Worm (Caenorhabditis elegans) whole organism, L4 larva: Measurements from ENCODE around the gene F36F12.3.

Source experiments
- R02D3.7 ChIP-seq: fragments of 150-350 bp; sonication (generic microtip); optimal IDR thresholded peaks from 3 replicates; lab custom pipeline; 2014; ENCODE audit warnings: missing biosample characterization, missing genetic modification characterization
- ZK337.2 ChIP-seq: fragments of 200-800 bp; sonication (Bioruptor generic); IDR thresholded peaks from 2 replicates; pipeline ENCODE4 v1.3.6; 2022; ENCODE audit warnings: missing genetic modification reagents, missing genetic modification characterization, missing compliant biosample characterization
- ZK546.5 ChIP-seq, 2 experiments: sonication (generic microtip); optimal IDR thresholded peaks; 2 replicates each; lab custom pipeline; 2017; ENCODE audit warnings: missing biosample characterization in 2 of 2, missing genetic modification characterization in 2 of 2
- aha-1 ChIP-seq: fragments of 150-350 bp; peaks from one replicate; lab custom pipeline; 2014; ENCODE audit warnings: missing biosample characterization, missing genetic modification characterization
- arid-1 ChIP-seq: fragments of 200-800 bp; sonication (Bioruptor generic); conservative IDR thresholded peaks from 2 replicates; pipeline ENCODE4 v1.3.6; 2022; ENCODE audit warnings: missing genetic modification reagents, missing genetic modification characterization, missing compliant biosample characterization
- ceh-28 ChIP-seq: fragments of 150-350 bp; optimal IDR thresholded peaks from 2 replicates; lab custom pipeline; 2014; ENCODE audit warnings: missing biosample characterization, missing genetic modification reagents, missing genetic modification characterization
- ceh-32 ChIP-seq: sonication (generic microtip); optimal IDR thresholded peaks from 2 replicates; lab custom pipeline; 2016; ENCODE audit warnings: mild to moderate bottlenecking, missing genetic modification characterization, missing compliant biosample characterization; ENCODE audit not compliant: poor library complexity
- ces-1 ChIP-seq: fragments of 150-350 bp; sonication (generic microtip); optimal IDR thresholded peaks from 4 replicates; lab custom pipeline; 2014; ENCODE audit warnings: missing biosample characterization, missing genetic modification reagents, missing genetic modification characterization
- ctbp-1 ChIP-seq: fragments of 200-800 bp; sonication (Bioruptor generic); IDR thresholded peaks from 2 replicates; pipeline ENCODE4 v1.3.6; 2022; ENCODE audit warnings: missing genetic modification reagents, missing genetic modification characterization, missing compliant biosample characterization
- dmd-6 ChIP-seq: fragments of 200-800 bp; sonication (Bioruptor generic); IDR thresholded peaks from 2 replicates; pipeline ENCODE4 v1.3.6; 2022; ENCODE audit warnings: missing genetic modification reagents, missing genetic modification characterization, missing compliant biosample characterization
- dmd-8 ChIP-seq: fragments of 200-800 bp; sonication (Bioruptor generic); IDR thresholded peaks from 2 replicates; pipeline ENCODE4 v1.3.6; 2022; ENCODE audit warnings: missing genetic modification characterization, missing compliant biosample characterization
- dpl-1 ChIP-seq: fragments of 150-350 bp; optimal IDR thresholded peaks from 2 replicates; lab custom pipeline; 2014; ENCODE audit warnings: missing biosample characterization, missing genetic modification reagents, missing genetic modification characterization
- egl-27 ChIP-seq: sonication (generic microtip); optimal IDR thresholded peaks from 3 replicates; lab custom pipeline; 2017; ENCODE audit warnings: missing biosample characterization, missing genetic modification reagents, missing genetic modification characterization
- egl-43 ChIP-seq: fragments of 200-800 bp; sonication (Bioruptor generic); IDR thresholded peaks from 2 replicates; pipeline ENCODE4 v1.3.6; 2022; ENCODE audit warnings: missing genetic modification reagents, missing genetic modification characterization, missing compliant biosample characterization
- hif-1 ChIP-seq, 2 experiments: sonication (generic microtip); optimal IDR thresholded peaks; 2 replicates each; lab custom pipeline; 2016 to 2017; ENCODE audit warnings: missing compliant biosample characterization in 2 of 2, missing genetic modification characterization in 2 of 2, missing genetic modification reagents in 2 of 2, missing genotype in 2 of 2, mild to moderate bottlenecking in 1 of 2
- hlh-11 ChIP-seq: fragments of 200-800 bp; sonication (Bioruptor generic); optimal IDR thresholded peaks from 2 replicates; lab custom pipeline; 2018; ENCODE audit warnings: mild to moderate bottlenecking, missing genetic modification characterization, missing compliant biosample characterization
- hlh-30 ChIP-seq: sonication (generic microtip); optimal IDR thresholded peaks from 2 replicates; lab custom pipeline; 2017; ENCODE audit warnings: antibody characterized with exemption, mild to moderate bottlenecking, missing genetic modification characterization, missing compliant biosample characterization; ENCODE audit not compliant: insufficient read depth
- lin-13 ChIP-seq: fragments of 150-350 bp; optimal IDR thresholded peaks from 2 replicates; lab custom pipeline; 2014; ENCODE audit warnings: missing biosample characterization, missing genetic modification reagents, missing genetic modification characterization
- lir-3 ChIP-seq: sonication (generic microtip); optimal IDR thresholded peaks from 2 replicates; lab custom pipeline; 2016; ENCODE audit warnings: mild to moderate bottlenecking, missing genetic modification characterization, missing compliant biosample characterization
- mdl-1 ChIP-seq, 2 experiments: fragments of 150-350 bp in 1 of 2; sonication (generic microtip) in 1 of 2; optimal IDR thresholded peaks; 2 replicates each; lab custom pipeline; 2014 to 2017; ENCODE audit warnings: missing biosample characterization in 2 of 2, missing genetic modification characterization in 2 of 2
- mep-1 ChIP-seq: fragments of 150-350 bp; sonication (generic microtip); optimal IDR thresholded peaks from 3 replicates; lab custom pipeline; 2014; ENCODE audit warnings: missing biosample characterization, missing genetic modification characterization
- nhr-11 ChIP-seq: fragments of 150-350 bp; optimal IDR thresholded peaks from 2 replicates; lab custom pipeline; 2014; ENCODE audit warnings: missing biosample characterization, missing genetic modification characterization
- nhr-111 ChIP-seq: fragments of 200-800 bp; sonication (Bioruptor generic); optimal IDR thresholded peaks from 2 replicates; lab custom pipeline; 2018; ENCODE audit warnings: mild to moderate bottlenecking, missing genetic modification characterization, missing compliant biosample characterization
- nhr-28 ChIP-seq: fragments of 150-350 bp; optimal IDR thresholded peaks from 2 replicates; lab custom pipeline; 2014; ENCODE audit warnings: missing biosample characterization, missing genetic modification characterization
- nhr-41 ChIP-seq: fragments of 200-800 bp; sonication (Bioruptor generic); IDR thresholded peaks from 2 replicates; pipeline ENCODE4 v1.3.6; 2022; ENCODE audit warnings: missing genetic modification reagents, missing genetic modification characterization, missing compliant biosample characterization
- nhr-48 ChIP-seq: sonication (generic microtip); optimal IDR thresholded peaks from 2 replicates; lab custom pipeline; 2016; ENCODE audit warnings: mild to moderate bottlenecking, missing genetic modification characterization, missing compliant biosample characterization
- nhr-6 ChIP-seq: fragments of 150-350 bp; optimal IDR thresholded peaks from 2 replicates; lab custom pipeline; 2014; ENCODE audit warnings: missing biosample characterization, missing genetic modification characterization
- nhr-77 ChIP-seq: fragments of 150-350 bp; optimal IDR thresholded peaks from 2 replicates; lab custom pipeline; 2014; ENCODE audit warnings: missing biosample characterization, missing genetic modification characterization
- pha-4 ChIP-seq, 2 experiments: fragments of 150-350 bp in 1 of 2; fragments of 200-800 bp in 1 of 2; sonication (Bioruptor generic) in 1 of 2; IDR thresholded peaks in 1 of 2; optimal IDR thresholded peaks in 1 of 2; 2 replicates each; pipeline versions ENCODE4 v1.3.6 to Lab custom; 2014 to 2022; ENCODE audit warnings: missing genetic modification characterization in 2 of 2, missing genetic modification reagents in 2 of 2, missing biosample characterization in 1 of 2, missing compliant biosample characterization in 1 of 2
- pqm-1 ChIP-seq: sonication (generic microtip); optimal IDR thresholded peaks from 2 replicates; lab custom pipeline; 2017; ENCODE audit warnings: missing biosample characterization, missing genetic modification characterization
- tag-97 ChIP-seq: fragments of 200-800 bp; sonication (Bioruptor generic); IDR thresholded peaks from 2 replicates; pipeline ENCODE4 v1.3.6; 2022; ENCODE audit warnings: missing genetic modification characterization, missing compliant biosample characterization
- tra-1 ChIP-seq: fragments of 200-800 bp; sonication (Bioruptor generic); IDR thresholded peaks from 2 replicates; pipeline ENCODE4 v1.3.6; 2022; ENCODE audit warnings: missing genetic modification reagents, missing genetic modification characterization, missing compliant biosample characterization
- unc-39 ChIP-seq: sonication (generic microtip); optimal IDR thresholded peaks from 2 replicates; lab custom pipeline; 2017; ENCODE audit warnings: missing biosample characterization, missing genetic modification characterization
- unc-62 ChIP-seq, 3 experiments: fragments of 150-350 bp in 1 of 3; sonication (generic microtip); optimal IDR thresholded peaks in 2 of 3; peaks in 1 of 3; 1 replicate in 1 of 3; 2 replicates in 2 of 3; lab custom pipeline; 2014 to 2017; ENCODE audit warnings: missing biosample characterization in 3 of 3, missing genetic modification characterization in 3 of 3, missing genetic modification reagents in 3 of 3, missing genotype in 1 of 3
- zag-1 ChIP-seq: fragments of 150-350 bp; optimal IDR thresholded peaks from 2 replicates; lab custom pipeline; 2014; ENCODE audit warnings: missing biosample characterization, missing genetic modification characterization
- zip-2 ChIP-seq: fragments of 150-350 bp; optimal IDR thresholded peaks from 2 replicates; lab custom pipeline; 2014; ENCODE audit warnings: missing biosample characterization, missing genetic modification characterization

The F36F12.3 gene

DNA sequence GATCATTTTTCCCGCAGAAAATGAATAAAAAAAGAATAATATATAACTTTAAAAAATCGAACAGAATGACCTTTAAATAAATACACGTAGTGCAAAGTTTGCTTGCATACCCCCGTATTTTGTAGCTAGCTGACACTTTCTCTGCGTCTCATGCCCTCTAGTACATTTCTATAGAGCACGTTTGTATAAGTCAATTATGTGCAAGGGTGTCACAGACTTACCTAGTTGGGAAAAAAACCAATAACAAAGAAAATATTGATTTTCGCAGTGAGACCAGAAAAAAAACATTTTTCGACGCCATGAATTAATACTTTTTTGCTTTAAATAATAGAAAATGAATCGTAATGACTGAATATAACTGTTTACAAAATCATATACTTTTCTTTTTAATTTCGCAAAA lies 23.7 kb downstream of the F36F12.3 start, which contains the start of gene ckb-4:
Gene ckb-4 (minus strand): TSS at position 140 of the 400 bp plus-strand sequence.
- TF ChIP-seq aha-1 (tag; lab: Kevin White, UChicago) (peak; percentile 66), dmd-8 (GFP tag; lab: Robert Waterston, UW) (no peak), hlh-11 (tag; lab: Kevin White, UChicago) (no peak), dpl-1 (GFP tag; lab: Kevin White, UChicago) (peak; percentile 32), zip-2 (tag; lab: Kevin White, UChicago) (no peak), nhr-6 (peak; percentile 39), nhr-11 (tag; lab: Kevin White, UChicago) (peak; percentile 15), pqm-1 (tag; lab: Kevin White, UChicago) (peak; percentile 4), pha-4 (GFP tag; IDR thresholded peaks at IDR 0.05; lab: Robert Waterston, UW) (no peak), pha-4 (tag; optimal IDR thresholded peaks at IDR 0.05; lab: Kevin White, UChicago) (peak; percentile 44), hif-1 (tag; optimal IDR thresholded peaks at IDR 0.05; lab: Kevin White, UChicago) (peak in 1 of 2 experiments; percentile 2), nhr-77 (tag; lab: Kevin White, UChicago) (peak; percentile 10), arid-1 (GFP tag; lab: Robert Waterston, UW) (no peak), lin-13 (peak; percentile 26), nhr-41 (GFP tag; lab: Robert Waterston, UW) (no peak), nhr-28 (tag; lab: Kevin White, UChicago) (peak; percentile 95)

ce11 chrV:2110368-2110767 lies 24.8 kb downstream of the F36F12.3 start, which contains the start of gene F22F7.3:
Gene F22F7.3, plus strand, starts transcription at chrV:2110668.
- TF ChIP-seq unc-39 (no peak), ces-1 (GFP tag; lab: Kevin White, UChicago) (no peak), ceh-32 (tag; lab: Kevin White, UChicago) (no peak), egl-43 (GFP tag; lab: Robert Waterston, UW) (no peak), zag-1 (tag; lab: Kevin White, UChicago) (no peak), tra-1 (GFP tag; lab: Robert Waterston, UW) (no peak), ceh-28 (no peak)

- TF ChIP-seq tag-97 (GFP tag; lab: Robert Waterston, UW) (no peak), unc-39 (no peak), hlh-30 (tag; lab: Kevin White, UChicago) (no peak), mep-1 (tag; lab: Kevin White, UChicago) (no peak), mdl-1 (tag; optimal IDR thresholded peaks at IDR 0.05; lab: Kevin White, UChicago) (no peak), nhr-48 (no peak), ceh-32 (tag; lab: Kevin White, UChicago) (no peak), egl-27 (tag; lab: Kevin White, UChicago) (no peak), tra-1 (GFP tag; lab: Robert Waterston, UW) (no peak), ZK546.5 (tag; optimal IDR thresholded peaks at IDR 0.05; lab: Kevin White, UChicago) (no peak), hlh-11 (tag; lab: Kevin White, UChicago) (no peak), lir-3 (no peak), ZK337.2 (GFP tag; lab: Robert Waterston, UW) (no peak), unc-62 (GFP tag; optimal IDR thresholded peaks at IDR 0.05 in 1 of 2; lab: Kevin White, UChicago) (no peak), unc-62 (tag; optimal IDR thresholded peaks at IDR 0.05; lab: Kevin White, UChicago) (no peak)
Observed at ce11 chrV:2118574-2118973, 33.0 kb downstream of the F36F12.3 start, which contains the start of gene bgnt-1.2. Gene bgnt-1.2, minus strand, starts transcription at chrV:2118674.

- TF ChIP-seq ceh-32 (tag; lab: Kevin White, UChicago) (no peak), nhr-111 (GFP tag; lab: Kevin White, UChicago) (no peak), R02D3.7 (tag; lab: Kevin White, UChicago) (no peak), tag-97 (GFP tag; lab: Robert Waterston, UW) (no peak), hlh-11 (tag; lab: Kevin White, UChicago) (no peak), nhr-41 (GFP tag; lab: Robert Waterston, UW) (no peak), dmd-6 (GFP tag; lab: Robert Waterston, UW) (no peak), ctbp-1 (GFP tag; lab: Robert Waterston, UW) (no peak), hif-1 (tag; optimal IDR thresholded peaks at IDR 0.05; lab: Kevin White, UChicago) (no peak)
Observed at ce11 chrV:2119529-2119928, 33.9 kb downstream of the F36F12.3 start, which contains the start of gene F22F7.11. Gene F22F7.11, plus strand, starts transcription at chrV:2119829.
